Worm (Caenorhabditis elegans) whole organism, L3 larva: ENCODE results near the gene trpp-5.

Experiments
- R02D3.7 ChIP-seq: fragments of 150-350 bp; optimal IDR thresholded peaks from 2 replicates; lab custom pipeline; 2014; ENCODE audit warnings: missing biosample characterization, missing genetic modification characterization
- ZK546.5 ChIP-seq: sonication (generic microtip); optimal IDR thresholded peaks from 2 replicates; lab custom pipeline; 2017; ENCODE audit warnings: missing biosample characterization, missing genetic modification characterization
- aly-2 ChIP-seq: fragments of 150-350 bp; optimal IDR thresholded peaks from 2 replicates; lab custom pipeline; 2014; ENCODE audit warnings: missing biosample characterization, missing genetic modification characterization
- ama-1 ChIP-seq: fragments of 150-350 bp; optimal IDR thresholded peaks from 2 replicates; lab custom pipeline; 2018
- ceh-28 ChIP-seq: fragments of 150-350 bp; optimal IDR thresholded peaks from 2 replicates; lab custom pipeline; 2014; ENCODE audit warnings: missing biosample characterization, missing genetic modification reagents, missing genetic modification characterization
- ceh-82 ChIP-seq: fragments of 150-350 bp; optimal IDR thresholded peaks from 2 replicates; lab custom pipeline; 2014; ENCODE audit warnings: missing biosample characterization, missing genetic modification characterization
- ceh-9 ChIP-seq: sonication (generic microtip); optimal IDR thresholded peaks from 2 replicates; lab custom pipeline; 2018; ENCODE audit warnings: missing biosample characterization, missing genetic modification characterization
- daf-12 ChIP-seq: fragments of 150-350 bp; optimal IDR thresholded peaks from 2 replicates; lab custom pipeline; 2014; ENCODE audit warnings: missing biosample characterization, missing genetic modification reagents, missing genetic modification characterization
- egl-27 ChIP-seq: sonication (generic microtip); optimal IDR thresholded peaks from 4 replicates; lab custom pipeline; 2017; ENCODE audit warnings: missing biosample characterization, missing genetic modification reagents, missing genetic modification characterization
- egl-5 ChIP-seq: fragments of 150-350 bp; optimal IDR thresholded peaks from 2 replicates; lab custom pipeline; 2017; ENCODE audit warnings: missing biosample characterization, missing genetic modification reagents, missing genetic modification characterization, inconsistent platforms
- elt-1 ChIP-seq: fragments of 150-350 bp; optimal IDR thresholded peaks from 2 replicates; lab custom pipeline; 2014; ENCODE audit warnings: missing biosample characterization, missing genetic modification characterization
- elt-2 ChIP-seq: sonication (generic microtip); optimal IDR thresholded peaks from 2 replicates; lab custom pipeline; 2016; ENCODE audit warnings: missing genetic modification reagents, mild to moderate bottlenecking, missing genetic modification characterization, missing compliant biosample characterization
- elt-3 ChIP-seq, 3 experiments: fragments of 150-350 bp in 1 of 3; sonication (generic microtip) in 2 of 3; optimal IDR thresholded peaks; 2 replicates in 2 of 3; 4 replicates in 1 of 3; lab custom pipeline; 2014 to 2017; ENCODE audit warnings: missing biosample characterization in 3 of 3, missing genetic modification characterization in 3 of 3
- eor-1 ChIP-seq, 2 experiments: fragments of 150-350 bp; optimal IDR thresholded peaks; 2 replicates each; lab custom pipeline; 2014 to 2018; ENCODE audit warnings: missing biosample characterization in 2 of 2, missing genetic modification characterization in 2 of 2
- fkh-10 ChIP-seq: sonication (generic microtip); optimal IDR thresholded peaks from 2 replicates; lab custom pipeline; 2017; ENCODE audit warnings: missing biosample characterization, missing genetic modification reagents, missing genetic modification characterization
- fkh-2 ChIP-seq: fragments of 150-350 bp; optimal IDR thresholded peaks from 2 replicates; lab custom pipeline; 2014; ENCODE audit warnings: missing biosample characterization, missing genetic modification reagents, missing genetic modification characterization
- hmg-11 ChIP-seq: sonication (generic microtip); optimal IDR thresholded peaks from 2 replicates; lab custom pipeline; 2016; ENCODE audit warnings: missing genetic modification characterization, missing compliant biosample characterization
- jun-1 ChIP-seq: fragments of 150-350 bp; optimal IDR thresholded peaks from 2 replicates; lab custom pipeline; 2014; ENCODE audit warnings: missing biosample characterization, missing genetic modification reagents, missing genetic modification characterization
- lin-15B ChIP-seq: fragments of 150-350 bp; optimal IDR thresholded peaks from 2 replicates; lab custom pipeline; 2014; ENCODE audit warnings: missing biosample characterization, missing genetic modification characterization
- lin-39 ChIP-seq: fragments of 150-350 bp; optimal IDR thresholded peaks from 2 replicates; lab custom pipeline; 2018; ENCODE audit warnings: missing biosample characterization, missing genetic modification reagents, missing genetic modification characterization
- mdl-1 ChIP-seq: fragments of 150-350 bp; optimal IDR thresholded peaks from 2 replicates; lab custom pipeline; 2014; ENCODE audit warnings: missing biosample characterization, missing genetic modification characterization
- mml-1 ChIP-seq: fragments of 150-350 bp; sonication (generic microtip); optimal IDR thresholded peaks from 3 replicates; lab custom pipeline; 2014; ENCODE audit warnings: missing biosample characterization, missing genetic modification characterization
- nhr-11 ChIP-seq: fragments of 150-350 bp; optimal IDR thresholded peaks from 2 replicates; lab custom pipeline; 2014; ENCODE audit warnings: missing biosample characterization, missing genetic modification characterization
- nhr-12 ChIP-seq: fragments of 150-350 bp; optimal IDR thresholded peaks from 2 replicates; lab custom pipeline; 2014; ENCODE audit warnings: missing biosample characterization, missing genetic modification characterization
- nhr-23 ChIP-seq: fragments of 150-350 bp; optimal IDR thresholded peaks from 2 replicates; lab custom pipeline; 2014; ENCODE audit warnings: missing biosample characterization, missing genetic modification reagents, missing genetic modification characterization
- nhr-25 ChIP-seq: sonication (generic microtip); optimal IDR thresholded peaks from 2 replicates; lab custom pipeline; 2017; ENCODE audit warnings: missing biosample characterization, missing genetic modification characterization
- nhr-28 ChIP-seq: fragments of 150-350 bp; optimal IDR thresholded peaks from 2 replicates; lab custom pipeline; 2014; ENCODE audit warnings: missing biosample characterization, missing genetic modification characterization
- nhr-67 ChIP-seq: fragments of 150-350 bp; optimal IDR thresholded peaks from 2 replicates; lab custom pipeline; 2014; ENCODE audit warnings: missing biosample characterization, missing genetic modification characterization
- nhr-76 ChIP-seq: fragments of 150-350 bp; sonication (generic microtip); optimal IDR thresholded peaks from 5 replicates; lab custom pipeline; 2014; ENCODE audit warnings: missing biosample characterization, missing genetic modification characterization
- nhr-77 ChIP-seq: fragments of 150-350 bp; optimal IDR thresholded peaks from 2 replicates; lab custom pipeline; 2014; ENCODE audit warnings: missing biosample characterization, missing genetic modification characterization
- pqm-1 ChIP-seq: fragments of 150-350 bp; optimal IDR thresholded peaks from 2 replicates; lab custom pipeline; 2017; ENCODE audit warnings: missing biosample characterization, missing genetic modification characterization, inconsistent platforms
- sea-2 ChIP-seq: fragments of 150-350 bp; sonication (generic microtip); optimal IDR thresholded peaks from 4 replicates; lab custom pipeline; 2014; ENCODE audit warnings: missing biosample characterization, missing genetic modification reagents, missing genetic modification characterization
- skn-1 ChIP-seq: fragments of 150-350 bp; optimal IDR thresholded peaks from 2 replicates; lab custom pipeline; 2014; ENCODE audit warnings: missing biosample characterization, missing genetic modification characterization
- snpc-4 ChIP-seq: fragments of 150-350 bp; optimal IDR thresholded peaks from 2 replicates; lab custom pipeline; 2014; ENCODE audit warnings: missing biosample characterization, missing genetic modification characterization
- tbx-2 ChIP-seq: sonication (generic microtip); optimal IDR thresholded peaks from 2 replicates; lab custom pipeline; 2016; ENCODE audit warnings: mild to moderate bottlenecking, missing genetic modification characterization, missing compliant biosample characterization
- unc-39 ChIP-seq: sonication (generic microtip); optimal IDR thresholded peaks from 4 replicates; lab custom pipeline; 2017; ENCODE audit warnings: missing biosample characterization, missing genetic modification characterization
- unc-62 ChIP-seq: fragments of 150-350 bp; sonication (generic microtip); optimal IDR thresholded peaks from 4 replicates; lab custom pipeline; 2014; ENCODE audit warnings: missing biosample characterization, missing genetic modification reagents, missing genetic modification characterization
- zag-1 ChIP-seq: fragments of 150-350 bp; optimal IDR thresholded peaks from 2 replicates; lab custom pipeline; 2014; ENCODE audit warnings: missing biosample characterization, missing genetic modification characterization
- ztf-11 ChIP-seq: fragments of 150-350 bp; optimal IDR thresholded peaks from 2 replicates; lab custom pipeline; 2014; ENCODE audit warnings: missing biosample characterization, missing genetic modification characterization

trpp-5 gene

ce11 chrII:12202281-12202680 is at the start of gene trpp-5:
Gene trpp-5, minus strand, starts transcription at chrII:12202381.
- TF ChIP-seq lin-15B (tag; lab: Kevin White, UChicago), result no peak
- no peak for TF ChIP-seq ceh-82 (tag; lab: Kevin White, UChicago)
- no peak for TF ChIP-seq skn-1 (tag; lab: Kevin White, UChicago)
- TF ChIP-seq elt-1, result no peak
- TF ChIP-seq hmg-11 (tag; lab: Kevin White, UChicago), result no peak
- no peak for TF ChIP-seq ama-1 (lab: Kevin White, UChicago)
- no peak for TF ChIP-seq egl-27 (tag; lab: Kevin White, UChicago)
- no peak for TF ChIP-seq daf-12 (tag; lab: Kevin White, UChicago)
- TF ChIP-seq fkh-10, result no peak
- TF ChIP-seq ceh-28 (tag; lab: Kevin White, UChicago), result no peak
- no peak for TF ChIP-seq ztf-11 (tag; lab: Kevin White, UChicago)
- no peak for TF ChIP-seq jun-1
- no peak for TF ChIP-seq nhr-12 (tag; lab: Kevin White, UChicago)

DNA sequence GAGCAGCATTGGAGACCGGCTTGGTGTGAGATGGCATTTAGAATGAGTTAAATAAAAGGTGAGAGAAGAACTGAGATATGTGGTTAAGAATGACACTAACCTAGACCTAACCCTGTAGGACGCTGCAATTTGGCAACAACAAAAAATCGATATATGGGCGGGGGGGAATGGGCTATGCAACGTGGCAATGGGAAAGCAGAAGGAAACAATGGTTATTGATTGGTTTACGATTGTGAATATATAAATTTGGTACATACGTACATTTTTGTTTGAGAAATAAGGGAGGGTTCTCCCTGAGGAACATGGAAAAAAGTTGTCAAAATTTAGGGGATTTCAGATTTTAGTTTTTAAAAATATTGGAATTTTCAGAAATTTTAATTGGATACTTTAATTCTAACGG is 46.9 kb upstream of the trpp-5 start, which contains the start of gene tag-276:
TSS of gene tag-276 (minus strand) at position 101 of the 400 bp plus-strand sequence.
- TF ChIP-seq skn-1 (tag; lab: Kevin White, UChicago) (no peak), sea-2 (GFP tag; lab: Kevin White, UChicago) (no peak), mml-1 (tag; lab: Kevin White, UChicago) (no peak), fkh-10 (no peak), lin-39 (tag; lab: Kevin White, UChicago) (no peak), unc-39 (tag; lab: Kevin White, UChicago) (no peak), nhr-67 (tag; lab: Kevin White, UChicago) (no peak), nhr-25 (tag; lab: Kevin White, UChicago) (no peak), ZK546.5 (no peak), tbx-2 (no peak), pqm-1 (tag; lab: Kevin White, UChicago) (no peak), zag-1 (tag; lab: Kevin White, UChicago) (no peak), nhr-11 (tag; lab: Kevin White, UChicago) (no peak)

DNA sequence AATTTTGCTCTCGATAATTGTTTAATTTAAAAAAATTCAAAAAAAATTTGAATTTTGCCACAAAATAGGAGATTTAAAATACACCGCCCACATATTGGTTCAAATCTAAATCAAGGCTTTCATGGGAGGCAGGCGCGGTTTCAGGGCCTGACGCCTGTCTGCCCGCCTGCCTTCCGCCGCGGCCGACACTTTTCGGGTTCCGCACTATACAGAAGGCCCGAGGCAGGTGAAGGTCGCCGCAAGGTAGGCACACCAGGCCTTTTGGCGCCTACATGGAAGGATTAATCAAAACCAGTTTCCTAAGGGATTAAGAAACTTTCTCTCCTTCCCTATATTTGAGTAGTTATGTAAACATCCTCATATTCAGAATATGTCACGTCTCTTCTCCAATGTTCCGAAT is 40.4 kb upstream of the trpp-5 start, which contains the start of gene Y57A10A.24:
TSS of gene Y57A10A.24 (plus strand) at position 396 of the 400 bp plus-strand sequence.
- TF ChIP-seq ama-1 (lab: Kevin White, UChicago), result no peak
- TF ChIP-seq nhr-77 (tag; lab: Kevin White, UChicago), result no peak
- no peak for TF ChIP-seq eor-1 (tag; optimal IDR thresholded peaks at IDR 0.05; lab: Kevin White, UChicago)
- no peak for TF ChIP-seq egl-5
- TF ChIP-seq ztf-11 (tag; lab: Kevin White, UChicago), result no peak
- no peak for TF ChIP-seq hmg-11 (tag; lab: Kevin White, UChicago)

ce11 chrII:12241792-12242191 is 39.6 kb upstream of the trpp-5 start:
- no peak for TF ChIP-seq fkh-10
- peak; percentile 76 for TF ChIP-seq ceh-28 (tag; lab: Kevin White, UChicago)

- TF ChIP-seq nhr-25 (tag; lab: Kevin White, UChicago), result no peak
- no peak for TF ChIP-seq snpc-4 (tag; lab: Kevin White, UChicago)
- TF ChIP-seq daf-12 (tag; lab: Kevin White, UChicago), result no peak
- no peak for TF ChIP-seq hmg-11 (tag; lab: Kevin White, UChicago)
- TF ChIP-seq nhr-76 (tag; lab: Kevin White, UChicago), result no peak
- no peak for TF ChIP-seq fkh-10
Observed at ce11 chrII:12240088-12240487, 37.9 kb upstream of the trpp-5 start, which contains the start of gene txdc-12.1. Gene txdc-12.1, plus strand, starts transcription at chrII:12240388.

- no peak for TF ChIP-seq pqm-1 (tag; lab: Kevin White, UChicago)
- no peak for TF ChIP-seq elt-2 (tag; lab: Kevin White, UChicago)
- peak; percentile 96 for TF ChIP-seq nhr-25 (tag; lab: Kevin White, UChicago)
- TF ChIP-seq nhr-76 (tag; lab: Kevin White, UChicago), result no peak
- no peak for TF ChIP-seq egl-5
- no peak for TF ChIP-seq jun-1
- TF ChIP-seq egl-27 (tag; lab: Kevin White, UChicago), result no peak
- no peak for TF ChIP-seq unc-39 (tag; lab: Kevin White, UChicago)
- TF ChIP-seq nhr-12 (tag; lab: Kevin White, UChicago), result no peak
- no peak for TF ChIP-seq lin-39 (tag; lab: Kevin White, UChicago)
- no peak for TF ChIP-seq zag-1 (tag; lab: Kevin White, UChicago)
- no peak for TF ChIP-seq mml-1 (tag; lab: Kevin White, UChicago)
- no peak for TF ChIP-seq fkh-2 (tag; lab: Kevin White, UChicago)
- no peak for TF ChIP-seq hmg-11 (tag; lab: Kevin White, UChicago)
- no peak for TF ChIP-seq eor-1 (tag; optimal IDR thresholded peaks at IDR 0.05; lab: Kevin White, UChicago)
- TF ChIP-seq mdl-1 (tag; lab: Kevin White, UChicago), result no peak
- TF ChIP-seq ceh-9 (tag; lab: Kevin White, UChicago), result no peak
- no peak for TF ChIP-seq R02D3.7
- TF ChIP-seq aly-2 (tag; lab: Kevin White, UChicago), result no peak
- TF ChIP-seq ZK546.5, result no peak
- TF ChIP-seq elt-3 (tag; optimal IDR thresholded peaks at IDR 0.05; lab: Kevin White, UChicago), result peak in 2 of 3 experiments; percentile 24 to 34
- peak; percentile 90 for TF ChIP-seq nhr-23
- TF ChIP-seq skn-1 (tag; lab: Kevin White, UChicago), result no peak
- peak; percentile 98 for TF ChIP-seq elt-1
- no peak for TF ChIP-seq sea-2 (GFP tag; lab: Kevin White, UChicago)
- TF ChIP-seq ama-1 (lab: Kevin White, UChicago), result no peak
- TF ChIP-seq unc-62 (GFP tag; lab: Kevin White, UChicago), result no peak
- TF ChIP-seq snpc-4 (tag; lab: Kevin White, UChicago), result no peak
- TF ChIP-seq ztf-11 (tag; lab: Kevin White, UChicago), result no peak
- TF ChIP-seq lin-15B (tag; lab: Kevin White, UChicago), result no peak
- no peak for TF ChIP-seq nhr-67 (tag; lab: Kevin White, UChicago)
- TF ChIP-seq ceh-28 (tag; lab: Kevin White, UChicago), result peak; percentile 0
- no peak for TF ChIP-seq nhr-28 (tag; lab: Kevin White, UChicago)
Observed at ce11 chrII:12239449-12239848, 37.3 kb upstream of the trpp-5 start.
